Worm (Caenorhabditis elegans) whole organism, L4 larva: ENCODE measurements around the gene F58A4.6.

Experiments used
- D1046.2 ChIP-seq: fragments of 200-800 bp; sonication (Bioruptor generic); IDR thresholded peaks from 2 replicates; pipeline ENCODE4 v1.3.6; 2022; ENCODE audit warnings: missing genetic modification characterization, missing compliant biosample characterization
- F26F4.8 ChIP-seq: fragments of 200-800 bp; sonication (Bioruptor generic); conservative IDR thresholded peaks from 2 replicates; pipeline ENCODE4 v1.3.6; 2022; ENCODE audit warnings: missing genetic modification characterization, missing compliant biosample characterization
- F37D6.2 ChIP-seq: sonication (generic microtip); optimal IDR thresholded peaks from 2 replicates; lab custom pipeline; 2016; ENCODE audit warnings: mild to moderate bottlenecking, missing genetic modification characterization, missing compliant biosample characterization
- F44E2.7 ChIP-seq: fragments of 200-800 bp; sonication (Bioruptor generic); IDR thresholded peaks from 2 replicates; pipeline ENCODE4 v2.1.2; 2022; ENCODE audit warnings: missing genetic modification characterization, missing compliant biosample characterization
- T26A8.4 ChIP-seq: fragments of 200-800 bp; sonication (Bioruptor generic); IDR thresholded peaks from 2 replicates; pipeline ENCODE4 v1.3.6; 2022; ENCODE audit warnings: missing genetic modification characterization, missing compliant biosample characterization
- Y105C5A.15 ChIP-seq: fragments of 200-800 bp; sonication (Bioruptor generic); IDR thresholded peaks from 2 replicates; pipeline ENCODE4 v1.3.6; 2022; ENCODE audit warnings: missing genetic modification characterization, missing compliant biosample characterization
- Y48G9A.11 ChIP-seq: fragments of 200-800 bp; sonication (Bioruptor generic); IDR thresholded peaks from 2 replicates; pipeline ENCODE4 v1.3.6; 2022; ENCODE audit warnings: missing genetic modification reagents, missing genetic modification characterization, missing compliant biosample characterization
- aha-1 ChIP-seq: fragments of 150-350 bp; peaks from one replicate; lab custom pipeline; 2014; ENCODE audit warnings: missing biosample characterization, missing genetic modification characterization
- aly-2 ChIP-seq: sonication (generic microtip); optimal IDR thresholded peaks from 2 replicates; lab custom pipeline; 2018; ENCODE audit warnings: missing biosample characterization, missing genetic modification characterization
- arid-1 ChIP-seq: fragments of 200-800 bp; sonication (Bioruptor generic); conservative IDR thresholded peaks from 2 replicates; pipeline ENCODE4 v1.3.6; 2022; ENCODE audit warnings: missing genetic modification reagents, missing genetic modification characterization, missing compliant biosample characterization
- attf-4 ChIP-seq: sonication (generic microtip); optimal IDR thresholded peaks from 3 replicates; lab custom pipeline; 2017; ENCODE audit warnings: missing biosample characterization, missing genetic modification characterization
- ceh-28 ChIP-seq: fragments of 150-350 bp; optimal IDR thresholded peaks from 2 replicates; lab custom pipeline; 2014; ENCODE audit warnings: missing biosample characterization, missing genetic modification reagents, missing genetic modification characterization
- ceh-44 ChIP-seq: fragments of 200-800 bp; sonication (Bioruptor generic); IDR thresholded peaks from 2 replicates; pipeline ENCODE4 v1.3.6; 2022; ENCODE audit warnings: missing genetic modification reagents, missing genetic modification characterization, missing compliant biosample characterization
- ceh-62 ChIP-seq: sonication (generic microtip); optimal IDR thresholded peaks from 2 replicates; lab custom pipeline; 2017; ENCODE audit warnings: missing biosample characterization, missing genetic modification characterization
- dmd-6 ChIP-seq: fragments of 200-800 bp; sonication (Bioruptor generic); IDR thresholded peaks from 2 replicates; pipeline ENCODE4 v1.3.6; 2022; ENCODE audit warnings: missing genetic modification reagents, missing genetic modification characterization, missing compliant biosample characterization
- dpl-1 ChIP-seq: fragments of 150-350 bp; optimal IDR thresholded peaks from 2 replicates; lab custom pipeline; 2014; ENCODE audit warnings: missing biosample characterization, missing genetic modification reagents, missing genetic modification characterization
- duxl-1 ChIP-seq: sonication (generic microtip); optimal IDR thresholded peaks from 2 replicates; lab custom pipeline; 2016; ENCODE audit warnings: mild to moderate bottlenecking, missing genetic modification characterization, moderate library complexity, missing compliant biosample characterization; ENCODE audit not compliant: poor library complexity
- dve-1 ChIP-seq: sonication (generic microtip); optimal IDR thresholded peaks from 2 replicates; lab custom pipeline; 2017; ENCODE audit warnings: antibody characterized with exemption, mild to moderate bottlenecking, missing genetic modification characterization, missing compliant biosample characterization; ENCODE audit not compliant: insufficient read depth
- fkh-10 ChIP-seq: fragments of 150-350 bp; optimal IDR thresholded peaks from 2 replicates; lab custom pipeline; 2014; ENCODE audit warnings: missing biosample characterization, missing genetic modification reagents, missing genetic modification characterization
- gei-8 ChIP-seq: fragments of 200-800 bp; sonication (Bioruptor generic); optimal IDR thresholded peaks from 2 replicates; lab custom pipeline; 2018; ENCODE audit warnings: mild to moderate bottlenecking, missing genetic modification characterization, missing compliant biosample characterization
- hlh-11 ChIP-seq: fragments of 200-800 bp; sonication (Bioruptor generic); optimal IDR thresholded peaks from 2 replicates; lab custom pipeline; 2018; ENCODE audit warnings: mild to moderate bottlenecking, missing genetic modification characterization, missing compliant biosample characterization
- hlh-30 ChIP-seq: sonication (generic microtip); optimal IDR thresholded peaks from 2 replicates; lab custom pipeline; 2017; ENCODE audit warnings: antibody characterized with exemption, mild to moderate bottlenecking, missing genetic modification characterization, missing compliant biosample characterization; ENCODE audit not compliant: insufficient read depth
- hmg-1.1 ChIP-seq: fragments of 200-800 bp; sonication (Bioruptor generic); IDR thresholded peaks from 2 replicates; pipeline ENCODE4 v1.3.6; 2022; ENCODE audit warnings: missing genetic modification reagents, missing genetic modification characterization, missing compliant biosample characterization
- jun-1 ChIP-seq: fragments of 150-350 bp; optimal IDR thresholded peaks from 2 replicates; lab custom pipeline; 2014; ENCODE audit warnings: missing biosample characterization, missing genetic modification reagents, missing genetic modification characterization
- lin-13 ChIP-seq: fragments of 150-350 bp; optimal IDR thresholded peaks from 2 replicates; lab custom pipeline; 2014; ENCODE audit warnings: missing biosample characterization, missing genetic modification reagents, missing genetic modification characterization
- lin-29 ChIP-seq: fragments of 200-800 bp; sonication (Bioruptor generic); IDR thresholded peaks from 2 replicates; pipeline ENCODE4 v1.3.6; 2022; ENCODE audit warnings: missing genetic modification reagents, missing genetic modification characterization, missing compliant biosample characterization
- lin-38 ChIP-seq: fragments of 200-800 bp; sonication (Bioruptor generic); IDR thresholded peaks from 2 replicates; pipeline ENCODE4 v1.3.6; 2022; ENCODE audit warnings: missing genetic modification reagents, missing genetic modification characterization, missing compliant biosample characterization
- lir-3 ChIP-seq: sonication (generic microtip); optimal IDR thresholded peaks from 2 replicates; lab custom pipeline; 2016; ENCODE audit warnings: mild to moderate bottlenecking, missing genetic modification characterization, missing compliant biosample characterization
- lsy-2 ChIP-seq, 2 experiments: fragments of 150-350 bp in 1 of 2; sonication (generic microtip) in 1 of 2; optimal IDR thresholded peaks; 2 replicates each; lab custom pipeline; 2014 to 2017; ENCODE audit warnings: missing biosample characterization in 2 of 2, missing genetic modification characterization in 2 of 2
- madf-5 ChIP-seq, 2 experiments: fragments of 200-800 bp; sonication (Bioruptor generic); IDR thresholded peaks; 2 replicates each; pipeline ENCODE4 v1.3.6; 2022; ENCODE audit warnings: missing compliant biosample characterization in 2 of 2, missing genetic modification characterization in 2 of 2
- madf-9 ChIP-seq: fragments of 200-800 bp; sonication (Bioruptor generic); conservative IDR thresholded peaks from 2 replicates; pipeline ENCODE4 v1.3.6; 2022; ENCODE audit warnings: missing genetic modification reagents, missing genetic modification characterization, missing compliant biosample characterization
- mdl-1 ChIP-seq, 2 experiments: fragments of 150-350 bp in 1 of 2; sonication (generic microtip) in 1 of 2; optimal IDR thresholded peaks; 2 replicates each; lab custom pipeline; 2014 to 2017; ENCODE audit warnings: missing biosample characterization in 2 of 2, missing genetic modification characterization in 2 of 2
- mes-2 ChIP-seq: sonication (generic microtip); optimal IDR thresholded peaks from 2 replicates; lab custom pipeline; 2016; ENCODE audit warnings: missing genotype, mild to moderate bottlenecking, missing genetic modification characterization, missing compliant biosample characterization; ENCODE audit not compliant: poor library complexity, severe bottlenecking
- mxl-2 ChIP-seq: fragments of 200-800 bp; sonication (Bioruptor generic); conservative IDR thresholded peaks from 2 replicates; pipeline ENCODE4 v1.3.6; 2022; ENCODE audit warnings: missing genetic modification reagents, missing genetic modification characterization, missing compliant biosample characterization
- nhr-237 ChIP-seq: sonication (generic microtip); optimal IDR thresholded peaks from 2 replicates; lab custom pipeline; 2017; ENCODE audit warnings: missing biosample characterization, missing genetic modification characterization
- nhr-28 ChIP-seq: fragments of 150-350 bp; optimal IDR thresholded peaks from 2 replicates; lab custom pipeline; 2014; ENCODE audit warnings: missing biosample characterization, missing genetic modification characterization
- pqm-1 ChIP-seq: sonication (generic microtip); optimal IDR thresholded peaks from 2 replicates; lab custom pipeline; 2017; ENCODE audit warnings: missing biosample characterization, missing genetic modification characterization
- set-16 ChIP-seq: fragments of 200-800 bp; sonication (Bioruptor generic); IDR thresholded peaks from 2 replicates; pipeline ENCODE4 v1.3.6; 2022; ENCODE audit warnings: missing genetic modification reagents, missing genetic modification characterization, missing compliant biosample characterization
- snpc-4 ChIP-seq: fragments of 150-350 bp; optimal IDR thresholded peaks from 2 replicates; lab custom pipeline; 2014; ENCODE audit warnings: missing biosample characterization, missing genetic modification characterization
- unc-62 ChIP-seq, 3 experiments: fragments of 150-350 bp in 1 of 3; sonication (generic microtip); optimal IDR thresholded peaks in 2 of 3; peaks in 1 of 3; 1 replicate in 1 of 3; 2 replicates in 2 of 3; lab custom pipeline; 2014 to 2017; ENCODE audit warnings: missing biosample characterization in 3 of 3, missing genetic modification characterization in 3 of 3, missing genetic modification reagents in 3 of 3, missing genotype in 1 of 3
- vab-7 ChIP-seq: fragments of 200-800 bp; sonication (Bioruptor generic); IDR thresholded peaks from 2 replicates; pipeline ENCODE4 v1.3.6; 2022; ENCODE audit warnings: missing genetic modification reagents, missing genetic modification characterization, missing compliant biosample characterization
- zfp-2 ChIP-seq: sonication (generic microtip); optimal IDR thresholded peaks from 2 replicates; lab custom pipeline; 2016; ENCODE audit warnings: mild to moderate bottlenecking, missing genetic modification characterization, missing compliant biosample characterization
- zfp-3 ChIP-seq: fragments of 200-800 bp; sonication (Bioruptor generic); conservative IDR thresholded peaks from 2 replicates; pipeline ENCODE4 v1.3.6; 2022; ENCODE audit warnings: missing genetic modification reagents, missing genetic modification characterization, missing compliant biosample characterization

F58A4.6 gene

DNA sequence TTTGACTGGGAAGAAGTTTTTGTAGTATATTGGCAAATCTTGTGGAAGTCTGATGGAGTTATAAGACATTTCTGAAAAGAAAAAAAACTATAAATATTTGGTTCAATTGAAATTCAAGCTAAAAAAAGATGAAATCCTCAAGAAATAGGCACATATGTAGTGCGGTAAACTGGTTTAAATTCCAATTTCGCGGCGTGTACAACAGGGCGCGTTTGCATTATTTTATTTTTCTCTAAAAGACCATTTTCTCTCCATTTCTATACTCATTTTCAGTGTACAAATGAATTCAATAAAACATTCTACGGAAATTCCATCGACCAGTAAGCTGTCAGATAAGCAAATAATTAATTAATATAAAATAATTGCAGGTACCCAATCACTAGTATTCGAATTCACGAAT is at the start of gene F58A4.6, which contains the start of gene pri-1:
TSS of gene F58A4.6 (plus strand) at position 272 of the 400 bp plus-strand sequence.
TSS of gene pri-1 (minus strand) at position 71 of the 400 bp plus-strand sequence.
- TF ChIP-seq lin-29 (GFP tag; lab: Robert Waterston, UW) (no peak), aha-1 (tag; lab: Kevin White, UChicago) (peak; percentile 20), mes-2 (tag; lab: Kevin White, UChicago) (peak; percentile 53), hlh-30 (peak; percentile 24), dpl-1 (GFP tag; lab: Kevin White, UChicago) (peak; percentile 83), vab-7 (no peak), lin-38 (GFP tag; lab: Robert Waterston, UW) (peak; percentile 92), fkh-10 (GFP tag; lab: Kevin White, UChicago) (no peak)

DNA sequence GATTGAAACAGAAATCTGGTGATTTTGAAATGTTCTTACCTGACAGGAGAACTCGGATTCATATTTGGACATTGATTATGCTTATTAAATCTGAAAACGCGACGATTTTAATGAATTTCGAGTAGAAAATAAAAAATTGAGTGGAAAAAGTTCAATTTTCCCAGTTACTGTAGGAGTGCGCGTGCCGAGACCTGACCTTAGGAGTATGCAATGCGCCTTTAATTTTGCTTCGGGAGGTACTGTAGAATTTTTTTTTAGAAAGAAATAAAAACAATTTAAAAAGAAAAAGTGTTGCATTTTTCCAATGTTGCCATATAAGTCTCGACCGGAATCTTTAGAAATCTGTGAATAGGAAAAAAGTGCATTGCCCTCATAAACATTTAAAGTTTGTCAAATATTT is 48.3 kb upstream of the F58A4.6 start, which contains the start of gene C48B4.11:
TSS of gene C48B4.11 (minus strand) at position 143 of the 400 bp plus-strand sequence.
- no peak for TF ChIP-seq zfp-2 (tag; lab: Kevin White, UChicago)
- no peak for TF ChIP-seq ceh-62

DNA sequence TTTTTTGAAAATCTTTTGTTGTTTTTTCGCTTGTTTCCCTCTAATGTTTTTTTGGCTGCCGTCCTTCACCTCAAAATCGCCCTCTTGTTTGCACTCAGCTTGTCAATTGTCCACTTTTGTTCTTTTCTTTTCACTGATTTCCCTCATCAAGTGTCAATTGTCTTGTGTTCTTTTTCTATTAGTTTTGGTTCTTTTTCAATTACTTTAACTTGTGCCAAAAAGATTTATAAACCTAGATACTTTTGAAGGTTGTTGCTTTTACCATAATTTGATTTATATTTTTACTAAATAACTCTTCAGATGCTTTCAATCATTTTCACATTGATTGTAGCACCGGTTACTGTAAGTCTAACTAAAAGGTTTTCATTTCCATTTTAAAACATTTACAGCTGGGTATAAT is 45.8 kb upstream of the F58A4.6 start, which contains the start of gene C48B4.13:
TSS of gene C48B4.13 (plus strand) at position 301 of the 400 bp plus-strand sequence.
- no peak for TF ChIP-seq madf-5 (GFP tag; IDR thresholded peaks at IDR 0.05; lab: Robert Waterston, UW)
- TF ChIP-seq arid-1 (GFP tag; lab: Robert Waterston, UW), result no peak
- no peak for TF ChIP-seq nhr-237 (tag; lab: Kevin White, UChicago)
- no peak for TF ChIP-seq hlh-11 (tag; lab: Kevin White, UChicago)
- no peak for TF ChIP-seq aly-2 (tag; lab: Kevin White, UChicago)
- no peak for TF ChIP-seq ceh-62
- no peak for TF ChIP-seq mxl-2 (GFP tag; lab: Robert Waterston, UW)
- TF ChIP-seq dve-1 (tag; lab: Kevin White, UChicago), result no peak
- TF ChIP-seq duxl-1 (tag; lab: Kevin White, UChicago), result no peak
- TF ChIP-seq F44E2.7 (GFP tag; lab: Robert Waterston, UW), result no peak
- TF ChIP-seq F26F4.8 (GFP tag; lab: Robert Waterston, UW), result no peak
- TF ChIP-seq gei-8 (GFP tag; lab: Kevin White, UChicago), result no peak
- no peak for TF ChIP-seq dmd-6 (GFP tag; lab: Robert Waterston, UW)
- no peak for TF ChIP-seq snpc-4 (tag; lab: Kevin White, UChicago)

DNA sequence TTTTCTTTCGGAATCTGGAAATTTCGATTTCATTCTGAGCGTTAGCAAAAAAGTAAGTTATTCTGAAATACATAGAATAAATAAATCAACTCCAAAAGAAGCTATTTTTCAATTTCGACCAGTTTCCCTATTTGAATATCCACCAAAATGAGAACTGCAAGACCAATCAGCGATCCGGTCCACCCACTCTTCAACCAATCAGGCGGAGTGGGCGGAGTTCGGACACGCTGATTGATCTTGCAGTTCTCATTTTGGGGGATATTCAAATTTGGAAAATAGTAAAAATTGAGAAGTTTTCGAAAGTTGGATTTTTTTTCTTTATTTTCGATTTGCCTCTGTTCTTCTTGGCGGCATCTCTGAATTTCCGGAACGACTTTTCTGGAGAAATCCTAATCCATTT is 43.4 kb upstream of the F58A4.6 start:
- TF ChIP-seq ceh-28 (tag; lab: Kevin White, UChicago) (no peak), nhr-28 (no peak), Y105C5A.15 (no peak), vab-7 (no peak), T26A8.4 (GFP tag; lab: Robert Waterston, UW) (peak; percentile 21; the same call in 1 of the 2 replicates), ceh-44 (GFP tag; lab: Robert Waterston, UW) (no peak), pqm-1 (tag; lab: Kevin White, UChicago) (no peak), hmg-1.1 (GFP tag; lab: Robert Waterston, UW) (no peak), F26F4.8 (GFP tag; lab: Robert Waterston, UW) (no peak), jun-1 (no peak), attf-4 (no peak), mes-2 (tag; lab: Kevin White, UChicago) (peak; percentile 13), lsy-2 (tag; optimal IDR thresholded peaks at IDR 0.05; lab: Kevin White, UChicago) (peak in 1 of 2 experiments; percentile 54), aly-2 (tag; lab: Kevin White, UChicago) (no peak), set-16 (GFP tag; lab: Robert Waterston, UW) (no peak), gei-8 (GFP tag; lab: Kevin White, UChicago) (no peak), lin-13 (GFP tag; lab: Kevin White, UChicago) (no peak), unc-62 (GFP tag; optimal IDR thresholded peaks at IDR 0.05 in 1 of 2; lab: Kevin White, UChicago) (no peak), unc-62 (tag; optimal IDR thresholded peaks at IDR 0.05; lab: Kevin White, UChicago) (no peak), mdl-1 (tag; optimal IDR thresholded peaks at IDR 0.05; lab: Kevin White, UChicago) (no peak), dpl-1 (GFP tag; lab: Kevin White, UChicago) (peak; percentile 85), zfp-3 (GFP tag; lab: Robert Waterston, UW) (no peak), mxl-2 (GFP tag; lab: Robert Waterston, UW) (no peak), Y48G9A.11 (GFP tag; lab: Robert Waterston, UW) (no peak), lir-3 (tag; lab: Kevin White, UChicago) (no peak), madf-9 (GFP tag; lab: Robert Waterston, UW) (no peak), F37D6.2 (tag; lab: Kevin White, UChicago) (no peak), duxl-1 (tag; lab: Kevin White, UChicago) (no peak), D1046.2 (GFP tag; lab: Robert Waterston, UW) (no peak)
